Worm (Caenorhabditis elegans) whole organism, young adult: ENCODE results near the gene glb-15.

Experiments
- B0035.1 ChIP-seq: sonication (generic microtip); optimal IDR thresholded peaks from 2 replicates; lab custom pipeline; 2016; ENCODE audit warnings: missing genetic modification characterization, mild to moderate bottlenecking, missing compliant biosample characterization, missing genotype, missing genetic modification reagents
- C06A6.2 ChIP-seq: fragments of 200-800 bp; sonication (Bioruptor generic); conservative IDR thresholded peaks from 2 replicates; pipeline ENCODE4 v1.3.6; 2022; ENCODE audit warnings: missing genetic modification characterization, missing compliant biosample characterization
- him-1 ChIP-seq: sonication (generic microtip); optimal IDR thresholded peaks from 2 replicates; lab custom pipeline; 2016; ENCODE audit warnings: missing genotype, missing genetic modification reagents, missing genetic modification characterization, missing compliant biosample characterization
- nfya-1 ChIP-seq: sonication (generic microtip); optimal IDR thresholded peaks from 2 replicates; lab custom pipeline; 2017; ENCODE audit warnings: antibody characterized with exemption, missing compliant biosample characterization, missing genetic modification characterization, borderline replicate concordance; ENCODE audit not compliant: insufficient read depth

ce11 chrV:11635587-11635986 is 17.5 kb upstream of the glb-15 start:
- TF ChIP-seq him-1 (no peak), C06A6.2 (no peak), B0035.1 (tag; lab: Kevin White, UChicago) (no peak), nfya-1 (no peak)
